Fruit fly (Drosophila melanogaster): ENCODE data around the gene lic.

lic gene

dm6 chrX:13135702-13136101, 44.8 kb downstream of the lic start (continued):
- TF ChIP-seq CG6765 (GFP tag; optimal IDR thresholded peaks at IDR 0.05) (no peak), CG8089 (GFP tag; optimal IDR thresholded peaks at IDR 0.05) (peak; percentile 15), bbx (GFP tag; IDR thresholded peaks at IDR 0.05; ENCODE audit: partially characterized antibody) (no peak), CG10274 (GFP tag; optimal IDR thresholded peaks at IDR 0.05) (peak; percentile 39), CG17829 (tag; optimal IDR thresholded peaks at IDR 0.05) (peak; percentile 31), Lim3 (GFP tag; IDR thresholded peaks at IDR 0.05) (no peak), Sox100B (GFP tag; optimal IDR thresholded peaks at IDR 0.05) (peak; percentile 57), CG12219 (GFP tag; optimal IDR thresholded peaks at IDR 0.05) (peak; percentile 65), HLH3B (GFP tag; IDR thresholded peaks at IDR 0.05) (peak; percentile 71), CG4328 (GFP tag; optimal IDR thresholded peaks at IDR 0.05) (no peak), CG2712 (tag; optimal IDR thresholded peaks at IDR 0.05) (peak; percentile 64), corto (GFP tag; optimal IDR thresholded peaks at IDR 0.05) (no peak), Trl (optimal IDR thresholded peaks at IDR 0.05) (no peak), Trl (GFP tag; optimal IDR thresholded peaks at IDR 0.05) (no peak), ems (GFP tag; optimal IDR thresholded peaks at IDR 0.05) (peak; percentile 54), schlank (tag; optimal IDR thresholded peaks at IDR 0.05) (no peak), fd64A (GFP tag; optimal IDR thresholded peaks at IDR 0.05) (no peak), CG18764 (GFP tag; optimal IDR thresholded peaks at IDR 0.05) (peak; percentile 12), crp (GFP tag; optimal IDR thresholded peaks at IDR 0.05) (no peak), Opbp (GFP tag; IDR thresholded peaks at IDR 0.05; ENCODE audit: partially characterized antibody) (no peak), CG9817 (tag; optimal IDR thresholded peaks at IDR 0.05) (peak; percentile 26), CG6272 (GFP tag; IDR thresholded peaks at IDR 0.05) (no peak), CG9437 (GFP tag; optimal IDR thresholded peaks at IDR 0.05) (peak; percentile 47), gt (GFP tag; IDR thresholded peaks at IDR 0.05) (no peak), ham (GFP tag; IDR thresholded peaks at IDR 0.05) (no peak), Max (GFP tag; optimal IDR thresholded peaks at IDR 0.05) (peak; percentile 11), NC2β (GFP tag; optimal IDR thresholded peaks at IDR 0.05) (peak; percentile 10), CG31388 (GFP tag; optimal IDR thresholded peaks at IDR 0.05) (no peak), CG9609 (GFP tag; optimal IDR thresholded peaks at IDR 0.05) (no peak), dan (GFP tag; IDR thresholded peaks at IDR 0.05) (0 out of 2 replicates have a peak, but pooled peaks have one; percentile 16), pfk (GFP tag; optimal IDR thresholded peaks at IDR 0.05) (no peak), sisA (GFP tag; IDR thresholded peaks at IDR 0.05) (peak; percentile 72), Hey (tag; optimal IDR thresholded peaks at IDR 0.05) (no peak), CG14860 (GFP tag; IDR thresholded peaks at IDR 0.05; ENCODE audit: partially characterized antibody) (no peak), bcd (GFP tag; optimal IDR thresholded peaks at IDR 0.05) (peak; percentile 52), sima (GFP tag; optimal IDR thresholded peaks at IDR 0.05) (no peak), Mes4 (GFP tag; optimal IDR thresholded peaks at IDR 0.05) (peak; percentile 20), trem (tag; optimal IDR thresholded peaks at IDR 0.05) (no peak), CG31224 (GFP tag; IDR thresholded peaks at IDR 0.05) (no peak), Hr78 (GFP tag; optimal IDR thresholded peaks at IDR 0.05) (peak in 1 of 2 experiments; percentile 24), CG6791 (GFP tag; IDR thresholded peaks at IDR 0.05; ENCODE audit: partially characterized antibody) (no peak), cato (GFP tag; optimal IDR thresholded peaks at IDR 0.05; ENCODE audit: borderline replicate concordance) (no peak), Poxn (GFP tag; IDR thresholded peaks at IDR 0.05) (no peak), CG18619 (GFP tag; optimal IDR thresholded peaks at IDR 0.05) (peak; percentile 9), D19A (tag; optimal IDR thresholded peaks at IDR 0.05) (peak; percentile 28), Rx (GFP tag; IDR thresholded peaks at IDR 0.05) (peak; percentile 48; the same call in 1 of the 2 replicates), ro (GFP tag; IDR thresholded peaks at IDR 0.05) (no peak), mld (GFP tag; IDR thresholded peaks at IDR 0.05; ENCODE audit: partially characterized antibody) (no peak), lbe (GFP tag; optimal IDR thresholded peaks at IDR 0.05) (no peak), CG17568 (GFP tag; optimal IDR thresholded peaks at IDR 0.05) (peak; percentile 13), Doc2 (GFP tag; IDR thresholded peaks at IDR 0.05) (0 out of 2 replicates have a peak, but pooled peaks have one; percentile 33)

All from whole organism, embryonic.